Fruit fly (Drosophila melanogaster) whole organism, embryonic: ENCODE measurements around the gene Gr63a.

ENCODE experiments used
- Atf6 ChIP-seq: fragments of 200-800 bp; sonication (Bioruptor generic); IDR thresholded peaks from 2 replicates; pipeline ENCODE4 v1.3.6; 2022; ENCODE audit warnings: missing biosample characterization, missing genetic modification characterization
- CG13123 ChIP-seq: fragments of 200-800 bp; sonication (Bioruptor generic); optimal IDR thresholded peaks from 2 replicates; lab custom pipeline; 2016; ENCODE audit warnings: missing biosample characterization, missing genetic modification characterization
- CG15514 ChIP-seq: fragments of 200-800 bp; sonication (Bioruptor generic); optimal IDR thresholded peaks from 3 replicates; lab custom pipeline; 2017; ENCODE audit warnings: missing biosample characterization, missing genetic modification characterization, mild to moderate bottlenecking, moderate library complexity, missing genetic modification reagents
- CG15601 ChIP-seq: fragments of 200-800 bp; sonication (Bioruptor generic); optimal IDR thresholded peaks from 3 replicates; lab custom pipeline; 2019; ENCODE audit warnings: missing biosample characterization, mild to moderate bottlenecking, missing genetic modification characterization, moderate library complexity
- CG1647 ChIP-seq: fragments of 200-800 bp; sonication (Bioruptor generic); optimal IDR thresholded peaks from 3 replicates; lab custom pipeline; 2016; ENCODE audit warnings: missing biosample characterization, missing genetic modification characterization
- CG16863 ChIP-seq: fragments of 200-800 bp; sonication (Bioruptor generic); optimal IDR thresholded peaks from 3 replicates; lab custom pipeline; 2016; ENCODE audit warnings: missing biosample characterization, missing genetic modification characterization
- CG17359 ChIP-seq: fragments of 200-800 bp; sonication (Bioruptor generic); optimal IDR thresholded peaks from 3 replicates; lab custom pipeline; 2018; ENCODE audit warnings: missing biosample characterization, mild to moderate bottlenecking, missing genetic modification characterization, moderate library complexity
- CG1792 ChIP-seq: fragments of 200-800 bp; sonication (Bioruptor generic); optimal IDR thresholded peaks from 2 replicates; lab custom pipeline; 2016; ENCODE audit warnings: missing biosample characterization, missing genetic modification characterization
- CG18011 ChIP-seq: fragments of 200-800 bp; sonication (Bioruptor generic); optimal IDR thresholded peaks from 2 replicates; lab custom pipeline; 2017; ENCODE audit warnings: missing biosample characterization, missing genetic modification characterization, mild to moderate bottlenecking, moderate library complexity, missing genotype
- CG18599 ChIP-seq: fragments of 200-800 bp; sonication (Bioruptor generic); optimal IDR thresholded peaks from 3 replicates; lab custom pipeline; 2017; ENCODE audit warnings: missing biosample characterization, missing genetic modification characterization, mild to moderate bottlenecking, moderate library complexity, missing genetic modification reagents
- CG2712 ChIP-seq: fragments of 200-800 bp; optimal IDR thresholded peaks from 3 replicates; lab custom pipeline; 2019; ENCODE audit warnings: missing biosample characterization, mild to moderate bottlenecking, missing genetic modification characterization, moderate library complexity
- CG34224 ChIP-seq: fragments of 200-800 bp; sonication (Bioruptor generic); IDR thresholded peaks from 3 replicates; pipeline ENCODE4 v1.3.6; 2022; ENCODE audit warnings: missing biosample characterization, missing genetic modification characterization; ENCODE audit not compliant: partially characterized antibody
- CG34376 ChIP-seq: fragments of 200-800 bp; sonication (Bioruptor generic); optimal IDR thresholded peaks from 2 replicates; lab custom pipeline; 2018; ENCODE audit warnings: missing biosample characterization, mild to moderate bottlenecking, missing genetic modification characterization
- CG7928 ChIP-seq: fragments of 200-800 bp; sonication (Bioruptor generic); optimal IDR thresholded peaks from 2 replicates; lab custom pipeline; 2017; ENCODE audit warnings: missing biosample characterization, mild to moderate bottlenecking, missing genetic modification characterization
- CG7987 ChIP-seq: fragments of 200-800 bp; sonication (Bioruptor generic); optimal IDR thresholded peaks from 2 replicates; lab custom pipeline; 2018; ENCODE audit warnings: missing biosample characterization, mild to moderate bottlenecking, missing genetic modification characterization, moderate library complexity
- CG8290 ChIP-seq, 3 experiments: fragments of 200-800 bp; sonication (Bioruptor generic); optimal IDR thresholded peaks; 2 replicates each; lab custom pipeline; 2016 to 2019; ENCODE audit warnings: missing biosample characterization in 3 of 3, missing genetic modification characterization in 3 of 3, mild to moderate bottlenecking in 2 of 3, moderate library complexity in 1 of 3
- CG8924 ChIP-seq: fragments of 200-800 bp; optimal IDR thresholded peaks from 3 replicates; lab custom pipeline; 2019; ENCODE audit warnings: missing biosample characterization, mild to moderate bottlenecking, missing genetic modification characterization, moderate library complexity
- D19B ChIP-seq: fragments of 200-800 bp; sonication (Bioruptor generic); optimal IDR thresholded peaks from 2 replicates; lab custom pipeline; 2017; ENCODE audit warnings: missing biosample characterization, mild to moderate bottlenecking, missing genetic modification characterization
- Dfd ChIP-seq, 2 experiments: fragments of >200 bp; optimal IDR thresholded peaks; 2 replicates each; lab custom pipeline; 2017; ENCODE audit warnings: missing biosample characterization in 2 of 2, missing genetic modification characterization in 2 of 2
- Dll ChIP-seq: fragments of 200-800 bp; sonication (Bioruptor generic); IDR thresholded peaks from 4 replicates; pipeline ENCODE4 v1.3.6; 2022; ENCODE audit warnings: missing biosample characterization, missing genetic modification characterization; ENCODE audit not compliant: partially characterized antibody
- Dp ChIP-seq: fragments of 200-800 bp; sonication (Bioruptor generic); optimal IDR thresholded peaks from 2 replicates; lab custom pipeline; 2018; ENCODE audit warnings: missing biosample characterization, mild to moderate bottlenecking, missing genetic modification characterization, moderate library complexity
- Eip74EF ChIP-seq, 2 experiments: fragments of 200-800 bp in 1 of 2; fragments of >200 bp in 1 of 2; sonication (Bioruptor generic) in 1 of 2; optimal IDR thresholded peaks; 2 replicates each; lab custom pipeline; 2017 to 2019; ENCODE audit warnings: missing biosample characterization in 2 of 2, missing genetic modification characterization in 2 of 2, mild to moderate bottlenecking in 1 of 2, moderate library complexity in 1 of 2
- Hr78 ChIP-seq, 2 experiments: fragments of 200-800 bp in 1 of 2; fragments of >200 bp in 1 of 2; sonication (Bioruptor generic) in 1 of 2; optimal IDR thresholded peaks; 2 replicates each; lab custom pipeline; 2017 to 2019; ENCODE audit warnings: missing biosample characterization in 2 of 2, missing genetic modification characterization in 2 of 2, mild to moderate bottlenecking in 1 of 2, moderate library complexity in 1 of 2
- MESR4 ChIP-seq: fragments of 200-800 bp; sonication (Bioruptor generic); optimal IDR thresholded peaks from 2 replicates; lab custom pipeline; 2018; ENCODE audit warnings: missing biosample characterization, mild to moderate bottlenecking, missing genetic modification characterization, moderate library complexity
- Mrtf ChIP-seq: fragments of 200-800 bp; sonication (Bioruptor generic); IDR thresholded peaks from 3 replicates; pipeline ENCODE4 v1.3.6; 2022; ENCODE audit warnings: missing biosample characterization, missing genetic modification characterization
- Myb ChIP-seq: fragments of 200-800 bp; sonication (Bioruptor generic); optimal IDR thresholded peaks from 2 replicates; lab custom pipeline; 2016; ENCODE audit warnings: missing biosample characterization, missing genetic modification characterization
- NC2α ChIP-seq: fragments of 200-800 bp; sonication (Bioruptor generic); optimal IDR thresholded peaks from 2 replicates; lab custom pipeline; 2016; ENCODE audit warnings: missing biosample characterization, missing genetic modification characterization
- Opbp ChIP-seq: fragments of 200-800 bp; sonication (Bioruptor generic); IDR thresholded peaks from 3 replicates; pipeline ENCODE4 v1.3.6; 2022; ENCODE audit warnings: missing biosample characterization, missing genetic modification characterization; ENCODE audit not compliant: partially characterized antibody
- ash1 ChIP-seq: fragments of 200-800 bp; sonication (Bioruptor generic); optimal IDR thresholded peaks from 2 replicates; lab custom pipeline; 2018; ENCODE audit warnings: missing biosample characterization, mild to moderate bottlenecking, missing genetic modification characterization
- chinmo ChIP-seq: fragments of 200-800 bp; sonication (Bioruptor generic); IDR thresholded peaks from 4 replicates; pipeline ENCODE4 v1.3.6; 2022; ENCODE audit warnings: missing biosample characterization, missing genetic modification characterization; ENCODE audit not compliant: partially characterized antibody
- ftz-f1 ChIP-seq: fragments of 200-800 bp; sonication (Bioruptor generic); optimal IDR thresholded peaks from 2 replicates; lab custom pipeline; 2016; ENCODE audit warnings: missing biosample characterization, missing genetic modification characterization
- ham ChIP-seq: fragments of 200-800 bp; sonication (Bioruptor generic); IDR thresholded peaks from 2 replicates; pipeline ENCODE4 v1.3.6; 2022; ENCODE audit warnings: missing biosample characterization, missing genetic modification characterization
- kay ChIP-seq: fragments of 200-800 bp; sonication (Bioruptor generic); optimal IDR thresholded peaks from 2 replicates; lab custom pipeline; 2016; ENCODE audit warnings: missing biosample characterization, missing genetic modification characterization
- kni ChIP-seq: fragments of 200-800 bp; sonication (Bioruptor generic); optimal IDR thresholded peaks from 3 replicates; lab custom pipeline; 2017; ENCODE audit warnings: mild to moderate bottlenecking, missing biosample characterization, missing genetic modification reagents, missing genetic modification characterization
- lab ChIP-seq: fragments of 200-800 bp; sonication (Bioruptor generic); optimal IDR thresholded peaks from 3 replicates; lab custom pipeline; 2017; ENCODE audit warnings: missing biosample characterization, missing genetic modification characterization, mild to moderate bottlenecking, moderate library complexity, missing genetic modification reagents
- lilli ChIP-seq: fragments of 200-800 bp; sonication (Bioruptor generic); optimal IDR thresholded peaks from 3 replicates; lab custom pipeline; 2016; ENCODE audit warnings: missing biosample characterization, missing genetic modification characterization
- lola ChIP-seq, 3 experiments: fragments of >200 bp in 2 of 3; fragments of 200-800 bp in 1 of 3; sonication (Bioruptor generic) in 1 of 3; optimal IDR thresholded peaks; 2 replicates each; lab custom pipeline; 2017 to 2019; ENCODE audit warnings: missing biosample characterization in 3 of 3, missing genetic modification characterization in 3 of 3, mild to moderate bottlenecking in 1 of 3, moderate library complexity in 1 of 3
- luna ChIP-seq: fragments of 200-800 bp; sonication (Bioruptor generic); optimal IDR thresholded peaks from 2 replicates; lab custom pipeline; 2016; ENCODE audit warnings: missing biosample characterization, missing genetic modification characterization
- mam ChIP-seq: fragments of 200-800 bp; sonication (Bioruptor generic); optimal IDR thresholded peaks from 3 replicates; lab custom pipeline; 2016; ENCODE audit warnings: missing biosample characterization, missing genetic modification characterization
- nau ChIP-seq: fragments of 200-800 bp; sonication (Bioruptor generic); optimal IDR thresholded peaks from 3 replicates; lab custom pipeline; 2017; ENCODE audit warnings: missing biosample characterization, mild to moderate bottlenecking, missing genetic modification characterization, missing genetic modification reagents
- nmo ChIP-seq: fragments of 200-800 bp; sonication (Bioruptor generic); optimal IDR thresholded peaks from 2 replicates; lab custom pipeline; 2018; ENCODE audit warnings: missing biosample characterization, mild to moderate bottlenecking, missing genetic modification characterization, moderate library complexity
- peb ChIP-seq: fragments of 200-800 bp; sonication (Bioruptor generic); IDR thresholded peaks from 2 replicates; pipeline ENCODE4 v1.3.6; 2022; ENCODE audit warnings: missing biosample characterization, missing genetic modification characterization
- pzg ChIP-seq: fragments of 200-800 bp; sonication (Bioruptor generic); optimal IDR thresholded peaks from 3 replicates; lab custom pipeline; 2018; ENCODE audit warnings: missing biosample characterization, mild to moderate bottlenecking, missing genetic modification characterization, moderate library complexity
- sd ChIP-seq: fragments of 200-800 bp; sonication (Bioruptor generic); optimal IDR thresholded peaks from 3 replicates; lab custom pipeline; 2018; ENCODE audit warnings: missing biosample characterization, mild to moderate bottlenecking, missing genetic modification characterization, moderate library complexity
- slbo ChIP-seq: fragments of 200-800 bp; sonication (Bioruptor generic); IDR thresholded peaks from 2 replicates; pipeline ENCODE4 v1.3.6; 2022; ENCODE audit warnings: missing biosample characterization, missing genetic modification characterization
- slou ChIP-seq: fragments of 200-800 bp; sonication (Bioruptor generic); optimal IDR thresholded peaks from 3 replicates; lab custom pipeline; 2016; ENCODE audit warnings: missing biosample characterization, missing genetic modification characterization
- tin ChIP-seq: fragments of 200-800 bp; sonication (Bioruptor generic); optimal IDR thresholded peaks from 3 replicates; lab custom pipeline; 2016; ENCODE audit warnings: missing biosample characterization, missing genetic modification characterization
- wdn ChIP-seq: fragments of 200-800 bp; sonication (Bioruptor generic); IDR thresholded peaks from 2 replicates; pipeline ENCODE4 v1.3.6; 2022; ENCODE audit warnings: missing biosample characterization, missing genetic modification characterization

Gene Gr63a

dm6 chr3L:3896553-3897034 is at the start of gene Gr63a, which contains the start of gene Lamtor4 (continued):
- TF ChIP-seq CG1647 (GFP tag; lab: Kevin White, UChicago) = peak; percentile 10
- no peak for TF ChIP-seq Hr78 (GFP tag; optimal IDR thresholded peaks at IDR 0.05; lab: Kevin White, UChicago)
- TF ChIP-seq mam (GFP tag; lab: Kevin White, UChicago) = peak; percentile 24
- TF ChIP-seq CG15601 (tag; lab: Kevin White, UChicago) = peak; percentile 34
- no peak for TF ChIP-seq CG18599 (GFP tag; lab: Kevin White, UChicago)
- no peak for TF ChIP-seq CG7928 (GFP tag; lab: Kevin White, UChicago)
- no peak for TF ChIP-seq CG16863
- TF ChIP-seq nmo (GFP tag; lab: Kevin White, UChicago) = peak; percentile 38
- no peak for TF ChIP-seq CG13123
- peak; percentile 5 for TF ChIP-seq ftz-f1 (GFP tag; lab: Kevin White, UChicago)
- peak; percentile 88 for TF ChIP-seq pzg (GFP tag; lab: Kevin White, UChicago)
- peak; percentile 17 for TF ChIP-seq lab (GFP tag; lab: Kevin White, UChicago)
- peak; percentile 10 for TF ChIP-seq luna
- no peak for TF ChIP-seq Dfd (GFP tag; optimal IDR thresholded peaks at IDR 0.05; lab: Kevin White, UChicago)
- peak; percentile 4 for TF ChIP-seq CG18011 (GFP tag; lab: Kevin White, UChicago)
- peak; percentile 47 for TF ChIP-seq Myb (GFP tag; lab: Kevin White, UChicago)
- TF ChIP-seq kni (GFP tag; lab: Kevin White, UChicago) = peak; percentile 16
- peak; percentile 72 for TF ChIP-seq CG34376 (GFP tag; lab: Kevin White, UChicago)
- TF ChIP-seq Mrtf (GFP tag; lab: Robert Waterston, UW) = no peak
- no peak for TF ChIP-seq Atf6 (GFP tag; lab: Robert Waterston, UW)
- TF ChIP-seq CG34224 (GFP tag; lab: Robert Waterston, UW) = no peak
- TF ChIP-seq Opbp (GFP tag; lab: Robert Waterston, UW) = peak; percentile 24; the same call in 1 of the 3 replicates
- no peak for TF ChIP-seq ash1 (GFP tag; lab: Kevin White, UChicago)
- peak; percentile 21; the same call in 1 of the 2 replicates for TF ChIP-seq slbo (GFP tag; lab: Robert Waterston, UW)
- peak; percentile 98 for TF ChIP-seq Dp
- TF ChIP-seq kay (GFP tag; lab: Kevin White, UChicago) = no peak
- no peak for TF ChIP-seq CG17359
- peak; percentile 0 for TF ChIP-seq tin (GFP tag; lab: Kevin White, UChicago)
- no peak for TF ChIP-seq peb
- TF ChIP-seq ham (GFP tag; lab: Robert Waterston, UW) = no peak
- TF ChIP-seq Eip74EF (GFP tag; optimal IDR thresholded peaks at IDR 0.05; lab: Kevin White, UChicago) = no peak
- TF ChIP-seq nau (GFP tag; lab: Kevin White, UChicago) = peak; percentile 1
- TF ChIP-seq wdn (GFP tag; lab: Robert Waterston, UW) = 0 out of 2 replicates have a peak, but pooled peaks have one; percentile 26
- no peak for TF ChIP-seq D19B (GFP tag; lab: Kevin White, UChicago)
- TF ChIP-seq NC2α (GFP tag; lab: Kevin White, UChicago) = no peak
- peak; percentile 21 for TF ChIP-seq sd (tag; lab: Kevin White, UChicago)
- TF ChIP-seq slou (GFP tag; lab: Kevin White, UChicago) = no peak
- peak; percentile 9 for TF ChIP-seq CG2712 (tag; lab: Kevin White, UChicago)
- peak; percentile 3 for TF ChIP-seq lilli (GFP tag; lab: Kevin White, UChicago)
- 0 out of 4 replicates have a peak, but pooled peaks have one; percentile 31 for TF ChIP-seq Dll (GFP tag; lab: Robert Waterston, UW)
- TF ChIP-seq CG15514 (GFP tag; lab: Kevin White, UChicago) = peak; percentile 55
- no peak for TF ChIP-seq CG1792 (GFP tag; lab: Kevin White, UChicago)
- TF ChIP-seq chinmo (GFP tag; lab: Robert Waterston, UW) = 0 out of 4 replicates have a peak, but pooled peaks have one; percentile 17
- TF ChIP-seq CG8290 (GFP tag; optimal IDR thresholded peaks at IDR 0.05; lab: Kevin White, UChicago) = no peak
- TF ChIP-seq CG8290 (tag; optimal IDR thresholded peaks at IDR 0.05; lab: Kevin White, UChicago) = peak in 1 of 2 experiments; percentile 71
- peak in 1 of 3 experiments; percentile 3 for TF ChIP-seq lola (GFP tag; optimal IDR thresholded peaks at IDR 0.05; lab: Kevin White, UChicago)
- peak; percentile 41 for TF ChIP-seq CG7987 (GFP tag; lab: Kevin White, UChicago)
- peak; percentile 40 for TF ChIP-seq CG8924 (tag; lab: Kevin White, UChicago)
- peak; percentile 77 for TF ChIP-seq MESR4 (GFP tag; lab: Kevin White, UChicago)
